Worm (Caenorhabditis elegans) whole organism, early embryonic: Measurements from ENCODE around the gene emb-30.

ENCODE experiments used
- B0310.2 ChIP-seq: sonication (generic microtip); optimal IDR thresholded peaks from 2 replicates; lab custom pipeline; 2016; ENCODE audit warnings: mild to moderate bottlenecking, missing genetic modification characterization, missing compliant biosample characterization
- F13C5.2 ChIP-seq: sonication (generic microtip); optimal IDR thresholded peaks from 2 replicates; lab custom pipeline; 2017; ENCODE audit warnings: mild to moderate bottlenecking, missing genetic modification characterization, inconsistent platforms, missing compliant biosample characterization
- aly-1 ChIP-seq: sonication (generic microtip); optimal IDR thresholded peaks from 2 replicates; lab custom pipeline; 2016; ENCODE audit warnings: missing genetic modification characterization, missing compliant biosample characterization
- ama-1 ChIP-seq: fragments of 150-350 bp; optimal IDR thresholded peaks from 2 replicates; lab custom pipeline; 2014
- ceh-13 ChIP-seq: fragments of 200-800 bp; sonication (Bioruptor generic); optimal IDR thresholded peaks from 2 replicates; lab custom pipeline; 2018; ENCODE audit warnings: mild to moderate bottlenecking, missing genetic modification characterization, missing compliant biosample characterization
- ceh-36 ChIP-seq: sonication (generic microtip); optimal IDR thresholded peaks from 2 replicates; lab custom pipeline; 2016; ENCODE audit warnings: missing genetic modification characterization, inconsistent platforms, missing compliant biosample characterization
- ets-7 ChIP-seq: sonication (generic microtip); optimal IDR thresholded peaks from 2 replicates; lab custom pipeline; 2016; ENCODE audit warnings: missing genotype, missing genetic modification characterization, missing compliant biosample characterization
- flt-1 ChIP-seq: fragments of 200-800 bp; sonication (Bioruptor generic); IDR thresholded peaks from 2 replicates; pipeline ENCODE4 v1.3.6; 2022; ENCODE audit warnings: missing genetic modification characterization, missing compliant biosample characterization
- hmbx-1 ChIP-seq: sonication (generic microtip); optimal IDR thresholded peaks from 2 replicates; lab custom pipeline; 2016; ENCODE audit warnings: mild to moderate bottlenecking, missing genetic modification characterization, missing compliant biosample characterization
- hmg-4 ChIP-seq: fragments of 200-800 bp; sonication (Bioruptor generic); optimal IDR thresholded peaks from 2 replicates; lab custom pipeline; 2018; ENCODE audit warnings: mild to moderate bottlenecking, missing genetic modification characterization, missing compliant biosample characterization
- hnd-1 ChIP-seq: sonication (generic microtip); optimal IDR thresholded peaks from 2 replicates; lab custom pipeline; 2016; ENCODE audit warnings: missing genetic modification characterization, missing compliant biosample characterization
- pes-1 ChIP-seq: fragments of 200-800 bp; sonication (Bioruptor generic); IDR thresholded peaks from 2 replicates; pipeline ENCODE4 v1.3.6; 2022; ENCODE audit warnings: missing genetic modification reagents, missing genetic modification characterization, missing compliant biosample characterization
- scrt-1 ChIP-seq: fragments of 200-800 bp; sonication (Bioruptor generic); IDR thresholded peaks from 2 replicates; pipeline ENCODE4 v1.3.6; 2022; ENCODE audit warnings: missing genetic modification characterization, missing compliant biosample characterization
- sea-1 ChIP-seq: fragments of 200-800 bp; sonication (Bioruptor generic); conservative IDR thresholded peaks from 2 replicates; pipeline ENCODE4 v1.3.6; 2022; ENCODE audit warnings: missing genetic modification characterization, missing compliant biosample characterization
- tbx-11 ChIP-seq: fragments of 200-800 bp; sonication (Bioruptor generic); IDR thresholded peaks from 2 replicates; pipeline ENCODE4 v1.3.6; 2022; ENCODE audit warnings: missing genetic modification characterization, missing compliant biosample characterization
- tbx-37 ChIP-seq: fragments of 200-800 bp; sonication (Bioruptor generic); conservative IDR thresholded peaks from 2 replicates; pipeline ENCODE4 v1.3.6; 2022; ENCODE audit warnings: missing genetic modification reagents, missing genetic modification characterization, missing compliant biosample characterization
- tra-4 ChIP-seq: sonication (generic microtip); optimal IDR thresholded peaks from 2 replicates; lab custom pipeline; 2017; ENCODE audit warnings: missing genetic modification characterization, missing compliant biosample characterization

emb-30 gene

ce11 chrIII:9476564-9476963, 35.3 kb upstream of the emb-30 start:
- TF ChIP-seq tra-4 (tag; lab: Kevin White, UChicago) (no peak), hmbx-1 (tag; lab: Kevin White, UChicago) (no peak), B0310.2 (tag; lab: Kevin White, UChicago) (no peak), tbx-37 (no peak), ama-1 (lab: Kevin White, UChicago) (no peak), ceh-36 (tag; lab: Kevin White, UChicago) (no peak), hmg-4 (no peak), scrt-1 (GFP tag; lab: Robert Waterston, UW) (no peak), ceh-13 (GFP tag; lab: Kevin White, UChicago) (no peak), sea-1 (GFP tag; lab: Robert Waterston, UW) (no peak), tbx-11 (GFP tag; lab: Robert Waterston, UW) (no peak), pes-1 (GFP tag; lab: Robert Waterston, UW) (no peak), ets-7 (no peak), flt-1 (no peak), aly-1 (no peak), hnd-1 (no peak), F13C5.2 (no peak)

- TF ChIP-seq ceh-36 (tag; lab: Kevin White, UChicago): no peak
- no peak for TF ChIP-seq tbx-37
- TF ChIP-seq B0310.2 (tag; lab: Kevin White, UChicago): no peak
- no peak for TF ChIP-seq hmg-4
- TF ChIP-seq ceh-13 (GFP tag; lab: Kevin White, UChicago): no peak
- TF ChIP-seq flt-1: no peak
- TF ChIP-seq scrt-1 (GFP tag; lab: Robert Waterston, UW): no peak
- no peak for TF ChIP-seq ets-7
- TF ChIP-seq F13C5.2: no peak
- TF ChIP-seq tbx-11 (GFP tag; lab: Robert Waterston, UW): no peak
- TF ChIP-seq sea-1 (GFP tag; lab: Robert Waterston, UW): no peak
- no peak for TF ChIP-seq ama-1 (lab: Kevin White, UChicago)
- TF ChIP-seq hnd-1: no peak
Observed at ce11 chrIII:9474501-9474900, 33.2 kb upstream of the emb-30 start.

- no peak for TF ChIP-seq ets-7
- TF ChIP-seq tbx-37: no peak
- TF ChIP-seq hnd-1: no peak
- no peak for TF ChIP-seq ceh-13 (GFP tag; lab: Kevin White, UChicago)
- TF ChIP-seq aly-1: no peak
- no peak for TF ChIP-seq tbx-11 (GFP tag; lab: Robert Waterston, UW)
- TF ChIP-seq tra-4 (tag; lab: Kevin White, UChicago): no peak
- TF ChIP-seq flt-1: no peak
- no peak for TF ChIP-seq hmbx-1 (tag; lab: Kevin White, UChicago)
- no peak for TF ChIP-seq sea-1 (GFP tag; lab: Robert Waterston, UW)
- no peak for TF ChIP-seq pes-1 (GFP tag; lab: Robert Waterston, UW)
- TF ChIP-seq hmg-4: no peak
- TF ChIP-seq B0310.2 (tag; lab: Kevin White, UChicago): no peak
- no peak for TF ChIP-seq ceh-36 (tag; lab: Kevin White, UChicago)
- TF ChIP-seq ama-1 (lab: Kevin White, UChicago): no peak
- no peak for TF ChIP-seq F13C5.2
- TF ChIP-seq scrt-1 (GFP tag; lab: Robert Waterston, UW): no peak
Observed at ce11 chrIII:9472464-9472863, 31.2 kb upstream of the emb-30 start.

- no peak for TF ChIP-seq hmg-4
- no peak for TF ChIP-seq ceh-13 (GFP tag; lab: Kevin White, UChicago)
- no peak for TF ChIP-seq flt-1
- no peak for TF ChIP-seq hnd-1
- no peak for TF ChIP-seq pes-1 (GFP tag; lab: Robert Waterston, UW)
- TF ChIP-seq B0310.2 (tag; lab: Kevin White, UChicago): no peak
- TF ChIP-seq ets-7: no peak
- TF ChIP-seq tbx-11 (GFP tag; lab: Robert Waterston, UW): no peak
- TF ChIP-seq ceh-36 (tag; lab: Kevin White, UChicago): no peak
Observed at ce11 chrIII:9471996-9472395, 30.7 kb upstream of the emb-30 start.

- TF ChIP-seq hnd-1: no peak
- TF ChIP-seq flt-1: no peak
- no peak for TF ChIP-seq B0310.2 (tag; lab: Kevin White, UChicago)
- TF ChIP-seq hmbx-1 (tag; lab: Kevin White, UChicago): no peak
- no peak for TF ChIP-seq scrt-1 (GFP tag; lab: Robert Waterston, UW)
- no peak for TF ChIP-seq ceh-36 (tag; lab: Kevin White, UChicago)
- no peak for TF ChIP-seq ets-7
- no peak for TF ChIP-seq aly-1
- no peak for TF ChIP-seq pes-1 (GFP tag; lab: Robert Waterston, UW)
- no peak for TF ChIP-seq tbx-11 (GFP tag; lab: Robert Waterston, UW)
- TF ChIP-seq ama-1 (lab: Kevin White, UChicago): no peak
- no peak for TF ChIP-seq sea-1 (GFP tag; lab: Robert Waterston, UW)
- TF ChIP-seq hmg-4: no peak
- TF ChIP-seq ceh-13 (GFP tag; lab: Kevin White, UChicago): no peak
Observed at ce11 chrIII:9467857-9468256, 26.6 kb upstream of the emb-30 start, which contains the start of gene tag-342. Gene tag-342, plus strand, starts transcription at chrIII:9468157.

ce11 chrIII:9467095-9467494, 25.8 kb upstream of the emb-30 start, which contains the start of gene baf-1:
Gene baf-1, plus strand, starts transcription at chrIII:9467464.
- TF ChIP-seq hmg-4: peak; percentile 18
- TF ChIP-seq tra-4 (tag; lab: Kevin White, UChicago): no peak

- TF ChIP-seq aly-1 (no peak), tra-4 (tag; lab: Kevin White, UChicago) (no peak), ceh-36 (tag; lab: Kevin White, UChicago) (no peak), pes-1 (GFP tag; lab: Robert Waterston, UW) (no peak), tbx-37 (no peak), flt-1 (no peak), hmg-4 (no peak), tbx-11 (GFP tag; lab: Robert Waterston, UW) (no peak), hnd-1 (no peak), ama-1 (lab: Kevin White, UChicago) (no peak), hmbx-1 (tag; lab: Kevin White, UChicago) (no peak), F13C5.2 (no peak), B0310.2 (tag; lab: Kevin White, UChicago) (no peak), scrt-1 (GFP tag; lab: Robert Waterston, UW) (no peak)
Observed at ce11 chrIII:9465865-9466264, 24.6 kb upstream of the emb-30 start, which contains the start of gene B0464.6. Gene B0464.6, minus strand, starts transcription at chrIII:9465965.

ce11 chrIII:9465424-9465823, 24.2 kb upstream of the emb-30 start, which contains the start of gene B0464.9:
Gene B0464.9, plus strand, starts transcription at chrIII:9465767.
- no peak for TF ChIP-seq hmg-4
- TF ChIP-seq flt-1: no peak
- TF ChIP-seq ceh-13 (GFP tag; lab: Kevin White, UChicago): no peak
- no peak for TF ChIP-seq ets-7
- no peak for TF ChIP-seq aly-1
- TF ChIP-seq hnd-1: no peak
- peak; percentile 51; the same call in 1 of the 2 replicates for TF ChIP-seq tbx-37
- TF ChIP-seq pes-1 (GFP tag; lab: Robert Waterston, UW): peak; percentile 69
